ENCODE assay signal across 2 worm cellular contexts in the genomic region with DNA sequence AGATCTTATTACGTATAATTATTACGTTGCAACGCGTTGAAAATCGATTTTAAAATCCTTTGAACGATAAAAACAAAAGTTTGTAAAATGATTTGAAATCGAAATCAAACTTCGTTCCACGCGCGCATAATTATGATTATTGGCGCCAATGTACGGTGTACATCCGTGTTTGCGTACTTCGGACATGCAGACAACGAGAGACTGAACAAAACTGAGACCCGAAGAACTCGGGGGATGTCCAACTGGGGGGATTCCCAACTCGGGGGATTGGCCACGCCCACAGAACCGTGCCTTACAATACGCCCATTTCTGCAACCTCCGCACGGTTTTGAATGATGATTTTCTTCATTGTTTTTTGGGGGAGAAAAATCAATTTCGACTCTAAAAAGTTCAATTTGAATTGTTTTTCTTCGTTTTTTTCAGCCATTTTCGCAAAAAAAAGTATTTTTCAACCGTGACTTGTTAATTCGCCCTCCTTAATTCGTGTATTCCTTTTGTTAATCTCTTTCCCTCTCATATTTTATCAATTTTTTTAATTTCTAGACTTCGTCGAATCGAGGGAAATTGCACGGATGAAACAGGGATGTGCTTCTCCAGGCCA.
TF ChIP-seq lines count a peak whose summit lies in the region.
"Not testable (repeated sequence)": the region's sequence is repeated elsewhere in the genome, so short reads cannot be mapped to it uniquely, and the experiment has no call there.

F20D12.12 (plus strand) TSS at position 542 of the 601 bp plus-strand sequence.

TF ChIP-seq in whole organism, L4 larva, 104 proteins besides CTCF, POLR2A, EP300 and RAD21 (continued from another document):
- not testable (repeated sequence) for TF ChIP-seq daf-16 (GFP tag; optimal IDR thresholded peaks at IDR 0.05; lab: Kevin White, UChicago)
- TF ChIP-seq daf-16 (tag; optimal IDR thresholded peaks at IDR 0.05; lab: Kevin White, UChicago) (peak; percentile 13), mep-1 (tag; optimal IDR thresholded peaks at IDR 0.05; lab: Kevin White, UChicago) (peak; percentile 45), T20F7.1 (GFP tag; optimal IDR thresholded peaks at IDR 0.05; lab: Kevin White, UChicago) (peak; percentile 79), nhr-6 (tag; optimal IDR thresholded peaks at IDR 0.05; lab: Kevin White, UChicago) (peak; percentile 68), nhr-42 (GFP tag; IDR thresholded peaks at IDR 0.05; lab: Robert Waterston, UW) (peak; percentile 83; the same call in 1 of the 2 replicates), dmd-9 (GFP tag; IDR thresholded peaks at IDR 0.05; lab: Robert Waterston, UW) (peak; percentile 71; the same call in 1 of the 2 replicates), dve-1 (tag; optimal IDR thresholded peaks at IDR 0.05; lab: Kevin White, UChicago; ENCODE audit: insufficient read depth) (peak; percentile 54), mdl-1 (tag; optimal IDR thresholded peaks at IDR 0.05; lab: Kevin White, UChicago) (peak in 1 of 2 experiments; percentile 64), ceh-44 (GFP tag; IDR thresholded peaks at IDR 0.05; lab: Robert Waterston, UW) (peak; percentile 96), hif-1 (tag; optimal IDR thresholded peaks at IDR 0.05; lab: Kevin White, UChicago) (peak in 1 of 2 experiments; percentile 49), egl-43 (GFP tag; IDR thresholded peaks at IDR 0.05; lab: Robert Waterston, UW) (peak; percentile 86), madf-5 (GFP tag; IDR thresholded peaks at IDR 0.05; lab: Robert Waterston, UW) (peak in 1 of 2 experiments; percentile 68; a peak in 1 of 4 replicates), mxl-3 (GFP tag; optimal IDR thresholded peaks at IDR 0.05; lab: Kevin White, UChicago) (peak; percentile 30), hlh-30 (tag; optimal IDR thresholded peaks at IDR 0.05; lab: Kevin White, UChicago; ENCODE audit: insufficient read depth) (peak; percentile 48), T26A8.4 (GFP tag; IDR thresholded peaks at IDR 0.05; lab: Robert Waterston, UW) (peak; percentile 81), ceh-20 (GFP tag; IDR thresholded peaks at IDR 0.05; lab: Robert Waterston, UW) (peak; percentile 90), madf-9 (GFP tag; conservative IDR thresholded peaks at IDR 0.05; lab: Robert Waterston, UW) (peak; percentile 71; the same call in 1 of the 2 replicates), lin-38 (GFP tag; IDR thresholded peaks at IDR 0.05; lab: Robert Waterston, UW) (peak; percentile 91), dpl-1 (GFP tag; optimal IDR thresholded peaks at IDR 0.05; lab: Kevin White, UChicago) (peak; percentile 73), duxl-1 (tag; optimal IDR thresholded peaks at IDR 0.05; lab: Kevin White, UChicago; ENCODE audit: poor library complexity) (peak; percentile 5), rbr-2 (tag; optimal IDR thresholded peaks at IDR 0.05; lab: Kevin White, UChicago) (peak; percentile 74), aha-1 (tag; lab: Kevin White, UChicago) (peak; percentile 95), hmg-1.1 (GFP tag; IDR thresholded peaks at IDR 0.05; lab: Robert Waterston, UW) (peak; percentile 94), spr-1 (tag; optimal IDR thresholded peaks at IDR 0.05; lab: Kevin White, UChicago) (peak; percentile 29), Y48G9A.11 (GFP tag; IDR thresholded peaks at IDR 0.05; lab: Robert Waterston, UW) (peak; percentile 83), unc-130 (GFP tag; optimal IDR thresholded peaks at IDR 0.05; lab: Kevin White, UChicago) (peak; percentile 83), D1046.2 (GFP tag; IDR thresholded peaks at IDR 0.05; lab: Robert Waterston, UW) (peak; percentile 80; the same call in 1 of the 2 replicates), vab-7 (GFP tag; IDR thresholded peaks at IDR 0.05; lab: Robert Waterston, UW) (peak; percentile 96)
TF ChIP-seq in whole organism, L4 larva: peak in this region for 47; not testable (repeated sequence) for 57.

TF ChIP-seq in whole organism, late embryonic, 69 proteins besides CTCF, POLR2A, EP300 and RAD21 (continued from another document):
- TF ChIP-seq ahr-1 (tag; optimal IDR thresholded peaks at IDR 0.05; lab: Kevin White, UChicago) (peak; percentile 14), zip-5 (tag; optimal IDR thresholded peaks at IDR 0.05; lab: Kevin White, UChicago) (peak; percentile 51)
